Worm (Caenorhabditis elegans) whole organism, late embryonic: ENCODE measurements around the gene C07E3.8.

Experiments used
- C08G9.2 ChIP-seq: sonication (generic microtip); optimal IDR thresholded peaks from 2 replicates; lab custom pipeline; 2016; ENCODE audit warnings: mild to moderate bottlenecking, missing genetic modification characterization, moderate library complexity, missing compliant biosample characterization
- F13H6.1 ChIP-seq: sonication (generic microtip); optimal IDR thresholded peaks from 2 replicates; lab custom pipeline; 2016; ENCODE audit warnings: missing genetic modification characterization, missing compliant biosample characterization
- K02D7.2 ChIP-seq: sonication (generic microtip); optimal IDR thresholded peaks from 2 replicates; lab custom pipeline; 2017; ENCODE audit warnings: mild to moderate bottlenecking, missing genetic modification characterization, missing compliant biosample characterization
- ahr-1 ChIP-seq: sonication (generic microtip); optimal IDR thresholded peaks from 2 replicates; lab custom pipeline; 2016; ENCODE audit warnings: missing genetic modification characterization, missing compliant biosample characterization
- ama-1 ChIP-seq: fragments of 150-350 bp; optimal IDR thresholded peaks from 2 replicates; lab custom pipeline; 2014
- ceh-18 ChIP-seq: sonication (generic microtip); optimal IDR thresholded peaks from 2 replicates; lab custom pipeline; 2016; ENCODE audit warnings: missing genetic modification characterization, missing compliant biosample characterization
- ceh-19 ChIP-seq: fragments of 200-800 bp; sonication (Bioruptor generic); optimal IDR thresholded peaks from 2 replicates; lab custom pipeline; 2018; ENCODE audit warnings: mild to moderate bottlenecking, missing genetic modification characterization, missing compliant biosample characterization
- ceh-2 ChIP-seq: sonication (generic microtip); optimal IDR thresholded peaks from 2 replicates; lab custom pipeline; 2016; ENCODE audit warnings: missing genotype, missing genetic modification characterization, missing compliant biosample characterization
- ceh-31 ChIP-seq: sonication (generic microtip); optimal IDR thresholded peaks from 2 replicates; lab custom pipeline; 2016; ENCODE audit warnings: missing genetic modification characterization, missing compliant biosample characterization
- ceh-34 ChIP-seq: sonication (generic microtip); optimal IDR thresholded peaks from 2 replicates; lab custom pipeline; 2016; ENCODE audit warnings: mild to moderate bottlenecking, missing genetic modification characterization, missing compliant biosample characterization
- ceh-45 ChIP-seq: fragments of 200-800 bp; sonication (Bioruptor generic); IDR thresholded peaks from 2 replicates; pipeline ENCODE4 v1.3.6; 2022; ENCODE audit warnings: missing genetic modification reagents, missing genetic modification characterization, missing compliant biosample characterization
- ceh-48 ChIP-seq: sonication (generic microtip); optimal IDR thresholded peaks from 2 replicates; lab custom pipeline; 2016; ENCODE audit warnings: missing genetic modification characterization, inconsistent platforms, missing compliant biosample characterization
- ceh-6 ChIP-seq: fragments of 200-800 bp; sonication (Bioruptor generic); optimal IDR thresholded peaks from 2 replicates; lab custom pipeline; 2018; ENCODE audit warnings: mild to moderate bottlenecking, missing genetic modification characterization, missing compliant biosample characterization
- che-1 ChIP-seq: sonication (generic microtip); optimal IDR thresholded peaks from 2 replicates; lab custom pipeline; 2016; ENCODE audit warnings: mild to moderate bottlenecking, missing genetic modification characterization, missing compliant biosample characterization
- dmd-4 ChIP-seq: sonication (generic microtip); optimal IDR thresholded peaks from 2 replicates; lab custom pipeline; 2016; ENCODE audit warnings: borderline replicate concordance, missing genetic modification characterization, missing compliant biosample characterization
- dve-1 ChIP-seq: sonication (generic microtip); optimal IDR thresholded peaks from 2 replicates; lab custom pipeline; 2017; ENCODE audit warnings: antibody characterized with exemption, mild to moderate bottlenecking, missing genetic modification characterization, missing compliant biosample characterization
- elt-2 ChIP-seq: sonication (generic microtip); optimal IDR thresholded peaks from 2 replicates; lab custom pipeline; 2016; ENCODE audit warnings: missing genetic modification reagents, missing genetic modification characterization, missing compliant biosample characterization
- elt-4 ChIP-seq: sonication (generic microtip); optimal IDR thresholded peaks from 2 replicates; lab custom pipeline; 2016; ENCODE audit warnings: missing genetic modification characterization, missing compliant biosample characterization
- ets-4 ChIP-seq: sonication (generic microtip); optimal IDR thresholded peaks from 2 replicates; lab custom pipeline; 2016; ENCODE audit warnings: missing genetic modification characterization, missing compliant biosample characterization
- eyg-1 ChIP-seq: sonication (generic microtip); optimal IDR thresholded peaks from 2 replicates; lab custom pipeline; 2016; ENCODE audit warnings: missing genotype, missing genetic modification characterization, missing compliant biosample characterization
- fax-1 ChIP-seq: sonication (generic microtip); optimal IDR thresholded peaks from 2 replicates; lab custom pipeline; 2016; ENCODE audit warnings: missing genotype, missing genetic modification characterization, missing compliant biosample characterization
- hlh-13 ChIP-seq: fragments of 200-800 bp; sonication (Bioruptor generic); optimal IDR thresholded peaks from 2 replicates; lab custom pipeline; 2018; ENCODE audit warnings: mild to moderate bottlenecking, missing genetic modification characterization, missing compliant biosample characterization
- hlh-15 ChIP-seq: sonication (generic microtip); optimal IDR thresholded peaks from 2 replicates; lab custom pipeline; 2016; ENCODE audit warnings: missing genetic modification characterization, missing compliant biosample characterization
- hlh-30 ChIP-seq: sonication (generic microtip); optimal IDR thresholded peaks from 2 replicates; lab custom pipeline; 2017; ENCODE audit warnings: antibody characterized with exemption, missing genetic modification characterization, missing compliant biosample characterization; ENCODE audit not compliant: insufficient read depth
- hlh-6 ChIP-seq: sonication (generic microtip); optimal IDR thresholded peaks from 2 replicates; lab custom pipeline; 2016; ENCODE audit warnings: missing genotype, missing genetic modification characterization, missing compliant biosample characterization
- madf-2 ChIP-seq: sonication (generic microtip); optimal IDR thresholded peaks from 2 replicates; lab custom pipeline; 2017; ENCODE audit warnings: missing genetic modification characterization, missing compliant biosample characterization
- mec-3 ChIP-seq: sonication (generic microtip); optimal IDR thresholded peaks from 2 replicates; lab custom pipeline; 2016; ENCODE audit warnings: borderline replicate concordance, missing genetic modification characterization, missing compliant biosample characterization
- nfya-1 ChIP-seq: sonication (generic microtip); optimal IDR thresholded peaks from 2 replicates; lab custom pipeline; 2017; ENCODE audit warnings: missing genetic modification characterization, mild to moderate bottlenecking, missing compliant biosample characterization, antibody characterized with exemption, moderate library complexity
- nhr-11 ChIP-seq: fragments of 150-350 bp; optimal IDR thresholded peaks from 2 replicates; lab custom pipeline; 2014; ENCODE audit warnings: missing biosample characterization, missing genetic modification characterization
- nhr-232 ChIP-seq: sonication (generic microtip); optimal IDR thresholded peaks from 2 replicates; lab custom pipeline; 2016; ENCODE audit warnings: missing genetic modification characterization, missing compliant biosample characterization
- npax-4 ChIP-seq: sonication (generic microtip); optimal IDR thresholded peaks from 2 replicates; lab custom pipeline; 2016; ENCODE audit warnings: missing genetic modification characterization, missing compliant biosample characterization
- pag-3 ChIP-seq: sonication (generic microtip); optimal IDR thresholded peaks from 2 replicates; lab custom pipeline; 2016; ENCODE audit warnings: missing compliant biosample characterization, missing genetic modification characterization, borderline replicate concordance
- pat-9 ChIP-seq: fragments of 200-800 bp; sonication (Bioruptor generic); optimal IDR thresholded peaks from 2 replicates; lab custom pipeline; 2018; ENCODE audit warnings: mild to moderate bottlenecking, missing genetic modification characterization, moderate library complexity, missing compliant biosample characterization
- pha-4 ChIP-seq: fragments of 150-350 bp; optimal IDR thresholded peaks from 2 replicates; lab custom pipeline; 2018; ENCODE audit warnings: missing biosample characterization, missing genetic modification reagents, missing genetic modification characterization
- pros-1 ChIP-seq: fragments of 150-350 bp; optimal IDR thresholded peaks from 2 replicates; lab custom pipeline; 2014; ENCODE audit warnings: missing biosample characterization, missing genetic modification reagents, missing genetic modification characterization
- ref-2 ChIP-seq: sonication (generic microtip); optimal IDR thresholded peaks from 2 replicates; lab custom pipeline; 2016; ENCODE audit warnings: missing genetic modification characterization, missing compliant biosample characterization
- sdc-2 ChIP-seq: sonication (generic microtip); optimal IDR thresholded peaks from 2 replicates; lab custom pipeline; 2016; ENCODE audit warnings: missing genotype, missing genetic modification characterization, missing compliant biosample characterization
- sox-2 ChIP-seq: fragments of 200-800 bp; sonication (Bioruptor generic); IDR thresholded peaks from 2 replicates; pipeline ENCODE4 v1.3.6; 2022; ENCODE audit warnings: missing genetic modification reagents, missing genetic modification characterization, missing compliant biosample characterization
- syd-9 ChIP-seq: sonication (generic microtip); optimal IDR thresholded peaks from 2 replicates; lab custom pipeline; 2016; ENCODE audit warnings: mild to moderate bottlenecking, missing genetic modification characterization, moderate library complexity, missing compliant biosample characterization
- tbx-2 ChIP-seq: sonication (generic microtip); optimal IDR thresholded peaks from 2 replicates; lab custom pipeline; 2016; ENCODE audit warnings: missing genetic modification characterization, missing compliant biosample characterization
- unc-55 ChIP-seq: sonication (generic microtip); optimal IDR thresholded peaks from 2 replicates; lab custom pipeline; 2017; ENCODE audit warnings: missing biosample characterization, missing genetic modification reagents, missing genetic modification characterization
- unc-86 ChIP-seq: sonication (generic microtip); optimal IDR thresholded peaks from 2 replicates; lab custom pipeline; 2016; ENCODE audit warnings: missing genetic modification characterization, missing compliant biosample characterization
- ztf-16 ChIP-seq: sonication (generic microtip); optimal IDR thresholded peaks from 2 replicates; lab custom pipeline; 2017; ENCODE audit warnings: missing genetic modification characterization, missing compliant biosample characterization

C07E3.8 gene

DNA sequence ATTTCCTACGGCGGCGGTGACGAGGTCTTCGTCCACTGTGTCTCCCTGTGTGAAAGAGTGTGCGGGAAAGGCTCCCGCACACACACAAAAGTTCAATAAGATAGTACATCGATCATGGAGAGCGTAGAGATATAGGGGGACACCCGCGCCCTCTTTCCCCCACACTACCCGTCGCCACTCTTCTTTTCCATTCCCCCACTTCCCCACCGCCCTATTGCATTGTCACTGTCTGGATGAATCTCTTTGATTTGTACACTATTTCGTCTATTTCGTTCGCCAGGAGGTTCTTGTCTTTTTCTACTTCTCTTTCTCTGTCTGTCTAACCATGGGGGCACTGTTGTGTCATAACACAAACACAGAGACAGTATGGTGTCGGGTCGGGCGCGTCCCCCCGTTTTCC, 30.2 kb downstream of the C07E3.8 start:
- TF ChIP-seq C08G9.2 (tag; lab: Kevin White, UChicago) (no peak), ztf-16 (tag; lab: Kevin White, UChicago) (peak; percentile 6), elt-4 (tag; lab: Kevin White, UChicago) (no peak), ref-2 (peak; percentile 8), ceh-6 (GFP tag; lab: Kevin White, UChicago) (no peak), pha-4 (tag; lab: Kevin White, UChicago) (no peak), ceh-48 (no peak), ets-4 (peak; percentile 11), ceh-45 (GFP tag; lab: Robert Waterston, UW) (no peak), hlh-30 (peak; percentile 9), ahr-1 (no peak), fax-1 (tag; lab: Kevin White, UChicago) (no peak), nhr-11 (tag; lab: Kevin White, UChicago) (no peak), unc-55 (peak; percentile 62), ceh-31 (peak; percentile 33), dve-1 (tag; lab: Kevin White, UChicago) (peak; percentile 29), ceh-18 (tag; lab: Kevin White, UChicago) (peak; percentile 58), madf-2 (tag; lab: Kevin White, UChicago) (peak; percentile 3), ama-1 (no peak), dmd-4 (tag; lab: Kevin White, UChicago) (no peak), nfya-1 (tag; lab: Kevin White, UChicago) (peak; percentile 71), ceh-34 (tag; lab: Kevin White, UChicago) (no peak), F13H6.1 (tag; lab: Kevin White, UChicago) (peak; percentile 24), ceh-2 (tag; lab: Kevin White, UChicago) (peak; percentile 28), eyg-1 (tag; lab: Kevin White, UChicago) (no peak), pag-3 (tag; lab: Kevin White, UChicago) (no peak), tbx-2 (tag; lab: Kevin White, UChicago) (peak; percentile 41), hlh-15 (tag; lab: Kevin White, UChicago) (no peak)

DNA sequence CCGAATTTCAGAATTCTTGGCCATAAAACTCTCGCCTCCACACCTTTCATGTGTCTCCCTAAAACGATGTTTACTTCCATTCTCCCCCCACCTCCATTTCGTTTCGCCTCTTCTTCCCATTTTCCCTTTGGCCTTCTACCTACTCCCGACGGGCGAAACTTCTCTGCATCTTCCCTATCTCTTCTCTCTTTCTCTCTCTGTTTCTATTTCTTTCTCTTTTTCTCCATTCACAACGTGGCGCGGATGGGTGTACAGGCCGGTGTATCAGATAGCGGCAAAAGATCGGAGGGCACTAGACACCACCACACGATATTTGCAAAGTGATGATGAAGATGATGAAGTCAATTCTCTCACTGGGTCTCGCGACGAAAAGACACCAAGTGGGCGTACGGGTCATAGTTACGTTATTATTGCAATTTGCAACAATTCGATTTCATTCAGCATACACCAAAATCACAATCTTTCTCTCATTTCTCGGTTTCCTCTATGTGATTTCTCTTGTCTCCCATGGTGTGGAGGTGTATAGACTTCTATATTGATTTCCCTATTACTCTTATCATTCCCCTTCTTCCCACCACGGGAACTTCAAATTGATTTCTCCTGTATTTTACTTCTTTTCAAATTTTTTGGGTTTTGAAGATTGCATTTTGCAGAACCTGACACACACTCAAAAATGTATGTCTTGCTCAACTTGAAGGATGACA, 32.8 kb downstream of the C07E3.8 start, which contains the start of gene ztf-27:
ztf-27 (plus strand) TSS at position 654 of the 704 bp plus-strand sequence.
- TF ChIP-seq C08G9.2 (tag; lab: Kevin White, UChicago): peak; percentile 26
- no peak for TF ChIP-seq ceh-19
- TF ChIP-seq sdc-2: peak; percentile 14
- TF ChIP-seq K02D7.2: no peak
- TF ChIP-seq che-1 (tag; lab: Kevin White, UChicago): no peak
- peak; percentile 1 for TF ChIP-seq F13H6.1 (tag; lab: Kevin White, UChicago)
- TF ChIP-seq hlh-6 (tag; lab: Kevin White, UChicago): peak; percentile 7
- peak; percentile 41 for TF ChIP-seq nfya-1 (tag; lab: Kevin White, UChicago)
- no peak for TF ChIP-seq npax-4 (tag; lab: Kevin White, UChicago)
- no peak for TF ChIP-seq unc-86 (tag; lab: Kevin White, UChicago)
- TF ChIP-seq tbx-2 (tag; lab: Kevin White, UChicago): peak; percentile 22
- TF ChIP-seq nhr-232 (tag; lab: Kevin White, UChicago): no peak
- TF ChIP-seq dmd-4 (tag; lab: Kevin White, UChicago): no peak
- TF ChIP-seq ceh-45 (GFP tag; lab: Robert Waterston, UW): no peak
- TF ChIP-seq madf-2 (tag; lab: Kevin White, UChicago): peak; percentile 18
- peak; percentile 34 for TF ChIP-seq dve-1 (tag; lab: Kevin White, UChicago)
- TF ChIP-seq mec-3: no peak
- TF ChIP-seq ref-2: peak; percentile 16
- no peak for TF ChIP-seq elt-4 (tag; lab: Kevin White, UChicago)
- TF ChIP-seq pros-1 (tag; lab: Kevin White, UChicago): peak; percentile 23
- no peak for TF ChIP-seq hlh-13 (GFP tag; lab: Kevin White, UChicago)
- no peak for TF ChIP-seq pha-4 (tag; lab: Kevin White, UChicago)
- TF ChIP-seq syd-9 (tag; lab: Kevin White, UChicago): peak; percentile 10
- TF ChIP-seq ceh-6 (GFP tag; lab: Kevin White, UChicago): peak; percentile 4
- TF ChIP-seq ceh-18 (tag; lab: Kevin White, UChicago): peak; percentile 57
- TF ChIP-seq ceh-34 (tag; lab: Kevin White, UChicago): peak; percentile 54
- no peak for TF ChIP-seq eyg-1 (tag; lab: Kevin White, UChicago)
- TF ChIP-seq elt-2: no peak
- no peak for TF ChIP-seq sox-2 (GFP tag; lab: Robert Waterston, UW)
- no peak for TF ChIP-seq pat-9 (tag; lab: Kevin White, UChicago)
- TF ChIP-seq ceh-31: peak; percentile 27
- TF ChIP-seq, all 69 proteins: peak for 15
